Worm (Caenorhabditis elegans) whole organism, early embryonic: ENCODE data around the gene F33H12.1.

Source experiments
- aly-1 ChIP-seq: sonication (generic microtip); optimal IDR thresholded peaks from 2 replicates; lab custom pipeline; 2016; ENCODE audit warnings: missing genetic modification characterization, missing compliant biosample characterization
- ama-1 ChIP-seq: fragments of 150-350 bp; optimal IDR thresholded peaks from 2 replicates; lab custom pipeline; 2014
- ets-7 ChIP-seq: sonication (generic microtip); optimal IDR thresholded peaks from 2 replicates; lab custom pipeline; 2016; ENCODE audit warnings: missing genotype, missing genetic modification characterization, missing compliant biosample characterization
- flt-1 ChIP-seq: fragments of 200-800 bp; sonication (Bioruptor generic); IDR thresholded peaks from 2 replicates; pipeline ENCODE4 v1.3.6; 2022; ENCODE audit warnings: missing genetic modification characterization, missing compliant biosample characterization
- hmbx-1 ChIP-seq: sonication (generic microtip); optimal IDR thresholded peaks from 2 replicates; lab custom pipeline; 2016; ENCODE audit warnings: mild to moderate bottlenecking, missing genetic modification characterization, missing compliant biosample characterization
- hmg-4 ChIP-seq: fragments of 200-800 bp; sonication (Bioruptor generic); optimal IDR thresholded peaks from 2 replicates; lab custom pipeline; 2018; ENCODE audit warnings: mild to moderate bottlenecking, missing genetic modification characterization, missing compliant biosample characterization
- hnd-1 ChIP-seq: sonication (generic microtip); optimal IDR thresholded peaks from 2 replicates; lab custom pipeline; 2016; ENCODE audit warnings: missing genetic modification characterization, missing compliant biosample characterization
- scrt-1 ChIP-seq: fragments of 200-800 bp; sonication (Bioruptor generic); IDR thresholded peaks from 2 replicates; pipeline ENCODE4 v1.3.6; 2022; ENCODE audit warnings: missing genetic modification characterization, missing compliant biosample characterization
- tbx-37 ChIP-seq: fragments of 200-800 bp; sonication (Bioruptor generic); conservative IDR thresholded peaks from 2 replicates; pipeline ENCODE4 v1.3.6; 2022; ENCODE audit warnings: missing genetic modification reagents, missing genetic modification characterization, missing compliant biosample characterization
- tra-4 ChIP-seq: sonication (generic microtip); optimal IDR thresholded peaks from 2 replicates; lab custom pipeline; 2017; ENCODE audit warnings: missing genetic modification characterization, missing compliant biosample characterization

DNA sequence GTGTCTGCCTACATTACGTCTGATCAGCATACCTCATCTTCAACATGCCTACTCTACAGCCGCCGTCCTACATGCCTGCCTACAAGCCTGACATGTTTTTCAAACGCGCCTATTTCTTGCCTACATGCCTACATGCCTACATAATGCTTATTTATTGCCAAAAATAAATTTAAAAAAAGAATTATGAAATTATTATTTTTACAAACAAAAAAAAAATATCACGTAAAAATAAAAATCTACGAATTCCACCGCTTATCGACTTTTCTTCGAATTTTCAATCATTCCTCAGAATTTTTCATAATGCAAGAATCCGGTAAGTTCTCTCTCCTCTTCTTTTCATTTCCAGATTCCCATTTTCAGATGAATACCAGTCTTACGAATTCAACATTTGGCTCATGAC, 22.2 kb downstream of the F33H12.1 start, which contains the start of gene D2062.5:
- TF ChIP-seq ets-7 (tag; lab: Kevin White, UChicago) (no peak), aly-1 (tag; lab: Kevin White, UChicago) (no peak), tbx-37 (GFP tag; lab: Robert Waterston, UW) (no peak), ama-1 (lab: Kevin White, UChicago) (no peak), hnd-1 (tag; lab: Kevin White, UChicago) (no peak), hmg-4 (no peak), hmbx-1 (no peak), flt-1 (GFP tag; lab: Robert Waterston, UW) (no peak), tra-4 (tag; lab: Kevin White, UChicago) (no peak), scrt-1 (GFP tag; lab: Robert Waterston, UW) (no peak)
